Worm (Caenorhabditis elegans) whole organism, young adult: ENCODE data around the gene srx-73.

Experiments used
- B0336.3 ChIP-seq: fragments of 200-800 bp; sonication (Bioruptor generic); IDR thresholded peaks from 2 replicates; pipeline ENCODE4 v1.3.6; 2022; ENCODE audit warnings: missing genetic modification characterization, missing compliant biosample characterization
- C17E4.6 ChIP-seq: fragments of 200-800 bp; sonication (Bioruptor generic); IDR thresholded peaks from 2 replicates; pipeline ENCODE4 v1.3.6; 2022; ENCODE audit warnings: missing genetic modification reagents, missing genetic modification characterization, missing compliant biosample characterization
- T07F8.4 ChIP-seq: sonication (generic microtip); optimal IDR thresholded peaks from 2 replicates; lab custom pipeline; 2016; ENCODE audit warnings: mild to moderate bottlenecking, missing genetic modification characterization, moderate library complexity, missing compliant biosample characterization
- T26A5.8 ChIP-seq: sonication (generic microtip); optimal IDR thresholded peaks from 2 replicates; lab custom pipeline; 2016; ENCODE audit warnings: missing genetic modification characterization, missing compliant biosample characterization
- Y53F4B.3 ChIP-seq: fragments of 200-800 bp; sonication (Bioruptor generic); IDR thresholded peaks from 2 replicates; pipeline ENCODE4 v1.3.6; 2022; ENCODE audit warnings: missing genetic modification reagents, missing genetic modification characterization, missing compliant biosample characterization
- Y56A3A.18 ChIP-seq: fragments of 200-800 bp; sonication (Bioruptor generic); IDR thresholded peaks from 2 replicates; pipeline ENCODE4 v1.3.6; 2022; ENCODE audit warnings: missing genetic modification reagents, missing genetic modification characterization, missing compliant biosample characterization
- ama-1 ChIP-seq, 3 experiments: fragments of 150-350 bp in 1 of 3; sonication (generic microtip) in 2 of 3; optimal IDR thresholded peaks; 2 replicates each; lab custom pipeline; 2014 to 2018; ENCODE audit warnings: missing biosample characterization in 2 of 3, missing genetic modification characterization in 2 of 3, missing genetic modification reagents in 2 of 3
- aptf-2 ChIP-seq: fragments of 200-800 bp; sonication (Bioruptor generic); conservative IDR thresholded peaks from 2 replicates; pipeline ENCODE4 v1.3.6; 2022; ENCODE audit warnings: missing genetic modification reagents, missing genetic modification characterization, missing compliant biosample characterization
- aptf-3 ChIP-seq: fragments of 200-800 bp; sonication (Bioruptor generic); IDR thresholded peaks from 2 replicates; pipeline ENCODE4 v1.3.6; 2022; ENCODE audit warnings: missing genetic modification characterization, missing compliant biosample characterization
- bed-1 ChIP-seq: fragments of 200-800 bp; sonication (Bioruptor generic); IDR thresholded peaks from 2 replicates; pipeline ENCODE4 v1.3.6; 2022; ENCODE audit warnings: missing genetic modification reagents, missing genetic modification characterization, missing compliant biosample characterization
- cebp-1 ChIP-seq, 2 experiments: fragments of 200-800 bp in 1 of 2; sonication (Bioruptor generic) in 1 of 2; sonication (generic microtip) in 1 of 2; IDR thresholded peaks in 1 of 2; optimal IDR thresholded peaks in 1 of 2; 2 replicates each; pipeline versions ENCODE4 v1.3.6 to Lab custom; 2017 to 2022; ENCODE audit warnings: missing compliant biosample characterization in 2 of 2, missing genetic modification characterization in 2 of 2, mild to moderate bottlenecking in 1 of 2, missing genetic modification reagents in 1 of 2, moderate library complexity in 1 of 2
- cebp-2 ChIP-seq: fragments of 200-800 bp; sonication (Bioruptor generic); IDR thresholded peaks from 2 replicates; pipeline ENCODE4 v1.3.6; 2022; ENCODE audit warnings: missing genetic modification characterization, missing compliant biosample characterization
- ceh-100 ChIP-seq: fragments of 200-800 bp; sonication (Bioruptor generic); IDR thresholded peaks from 2 replicates; pipeline ENCODE4 v1.3.6; 2022; ENCODE audit warnings: missing genetic modification reagents, missing genetic modification characterization, missing compliant biosample characterization
- ceh-27 ChIP-seq: fragments of 200-800 bp; sonication (Bioruptor generic); optimal IDR thresholded peaks from 2 replicates; lab custom pipeline; 2018; ENCODE audit warnings: mild to moderate bottlenecking, missing genetic modification characterization, moderate library complexity, missing compliant biosample characterization
- ceh-79 ChIP-seq: sonication (generic microtip); optimal IDR thresholded peaks from 2 replicates; lab custom pipeline; 2017; ENCODE audit warnings: mild to moderate bottlenecking, missing genetic modification characterization, missing compliant biosample characterization
- ceh-91 ChIP-seq: fragments of 200-800 bp; sonication (Bioruptor generic); IDR thresholded peaks from 2 replicates; pipeline ENCODE4 v1.3.6; 2022; ENCODE audit warnings: missing genetic modification reagents, missing genetic modification characterization, missing compliant biosample characterization
- chd-7 ChIP-seq: sonication (generic microtip); optimal IDR thresholded peaks from 2 replicates; lab custom pipeline; 2016; ENCODE audit warnings: mild to moderate bottlenecking, missing genetic modification characterization, moderate library complexity, missing compliant biosample characterization
- dox-1 ChIP-seq: fragments of 200-800 bp; sonication (Bioruptor generic); IDR thresholded peaks from 2 replicates; pipeline ENCODE4 v1.3.6; 2022; ENCODE audit warnings: missing genetic modification reagents, missing genetic modification characterization, missing compliant biosample characterization
- efl-1 ChIP-seq: fragments of 150-350 bp; optimal IDR thresholded peaks from 2 replicates; lab custom pipeline; 2014; ENCODE audit warnings: missing biosample characterization, missing genetic modification reagents, missing genetic modification characterization
- egl-18 ChIP-seq: fragments of 200-800 bp; sonication (Bioruptor generic); IDR thresholded peaks from 2 replicates; pipeline ENCODE4 v1.3.6; 2022; ENCODE audit warnings: missing genetic modification reagents, missing genetic modification characterization, missing compliant biosample characterization
- egrh-3 ChIP-seq: fragments of 200-800 bp; sonication (Bioruptor generic); IDR thresholded peaks from 2 replicates; pipeline ENCODE4 v1.3.6; 2022; ENCODE audit warnings: missing genetic modification reagents, missing genetic modification characterization, missing compliant biosample characterization
- ekl-4 ChIP-seq: fragments of 200-800 bp; sonication (Bioruptor generic); IDR thresholded peaks from 2 replicates; pipeline ENCODE4 v1.3.6; 2022; ENCODE audit warnings: missing genetic modification reagents, missing genetic modification characterization, missing compliant biosample characterization
- hlh-12 ChIP-seq: sonication (generic microtip); optimal IDR thresholded peaks from 2 replicates; lab custom pipeline; 2016; ENCODE audit warnings: missing genetic modification characterization, missing compliant biosample characterization
- hmg-1.2 ChIP-seq: fragments of 200-800 bp; sonication (Bioruptor generic); IDR thresholded peaks from 2 replicates; pipeline ENCODE4 v1.3.6; 2022; ENCODE audit warnings: missing genetic modification reagents, missing genetic modification characterization, missing compliant biosample characterization
- hrde-1 ChIP-seq: sonication (generic microtip); optimal IDR thresholded peaks from 2 replicates; lab custom pipeline; 2016; ENCODE audit warnings: missing genetic modification characterization, mild to moderate bottlenecking, missing compliant biosample characterization, moderate library complexity, missing genotype, missing genetic modification reagents, borderline replicate concordance
- lin-54 ChIP-seq: fragments of 200-800 bp; sonication (Bioruptor generic); optimal IDR thresholded peaks from 2 replicates; lab custom pipeline; 2018; ENCODE audit warnings: mild to moderate bottlenecking, missing genetic modification characterization, missing compliant biosample characterization
- lsy-27 ChIP-seq: sonication (generic microtip); optimal IDR thresholded peaks from 2 replicates; lab custom pipeline; 2017; ENCODE audit warnings: missing genetic modification characterization, mild to moderate bottlenecking, missing compliant biosample characterization, antibody characterized with exemption, missing genotype, borderline replicate concordance; ENCODE audit not compliant: insufficient read depth
- madf-6 ChIP-seq: fragments of 200-800 bp; sonication (Bioruptor generic); IDR thresholded peaks from 2 replicates; pipeline ENCODE4 v1.3.6; 2022; ENCODE audit warnings: missing genetic modification reagents, missing genetic modification characterization, missing compliant biosample characterization
- madf-8 ChIP-seq: fragments of 200-800 bp; sonication (Bioruptor generic); conservative IDR thresholded peaks from 2 replicates; pipeline ENCODE4 v1.3.6; 2022; ENCODE audit warnings: missing genetic modification reagents, missing genetic modification characterization, missing compliant biosample characterization
- mxl-1 ChIP-seq: sonication (generic microtip); optimal IDR thresholded peaks from 2 replicates; lab custom pipeline; 2016; ENCODE audit warnings: missing genetic modification characterization, missing compliant biosample characterization
- nfya-2 ChIP-seq: fragments of 200-800 bp; sonication (Bioruptor generic); IDR thresholded peaks from 2 replicates; pipeline ENCODE4 v1.3.6; 2022; ENCODE audit warnings: missing genetic modification reagents, missing genetic modification characterization, missing compliant biosample characterization
- nhr-120 ChIP-seq: fragments of 200-800 bp; sonication (Bioruptor generic); IDR thresholded peaks from 2 replicates; pipeline ENCODE4 v1.3.6; 2022; ENCODE audit warnings: missing genetic modification characterization, missing compliant biosample characterization
- pha-4 ChIP-seq: fragments of 150-350 bp; sonication (generic microtip); optimal IDR thresholded peaks from 2 replicates; lab custom pipeline; 2014; ENCODE audit warnings: missing biosample characterization, missing genetic modification reagents, missing genetic modification characterization
- sdz-38 ChIP-seq: sonication (generic microtip); optimal IDR thresholded peaks from 2 replicates; lab custom pipeline; 2016; ENCODE audit warnings: missing genotype, missing genetic modification characterization, missing compliant biosample characterization
- snpc-1.1 ChIP-seq: sonication (generic microtip); optimal IDR thresholded peaks from 2 replicates; lab custom pipeline; 2017; ENCODE audit warnings: missing genetic modification characterization, mild to moderate bottlenecking, missing compliant biosample characterization, antibody characterized with exemption, moderate library complexity, missing genotype, missing genetic modification reagents; ENCODE audit not compliant: insufficient read depth
- somi-1 ChIP-seq: fragments of 200-800 bp; sonication (Bioruptor generic); optimal IDR thresholded peaks from 2 replicates; lab custom pipeline; 2018; ENCODE audit warnings: mild to moderate bottlenecking, missing genetic modification characterization, missing compliant biosample characterization
- tbx-9 ChIP-seq: sonication (generic microtip); optimal IDR thresholded peaks from 2 replicates; lab custom pipeline; 2016; ENCODE audit warnings: borderline replicate concordance, missing genetic modification characterization, inconsistent platforms, missing compliant biosample characterization
- unc-130 ChIP-seq: sonication (generic microtip); optimal IDR thresholded peaks from 2 replicates; lab custom pipeline; 2016; ENCODE audit warnings: missing genetic modification reagents, missing genetic modification characterization, missing compliant biosample characterization
- unc-62 ChIP-seq: fragments of 150-350 bp; optimal IDR thresholded peaks from 2 replicates; lab custom pipeline; 2014; ENCODE audit warnings: missing biosample characterization, missing genetic modification reagents, missing genetic modification characterization
- xnd-1 ChIP-seq: sonication (generic microtip); optimal IDR thresholded peaks from 2 replicates; lab custom pipeline; 2016; ENCODE audit warnings: missing genotype, missing genetic modification reagents, missing genetic modification characterization, missing compliant biosample characterization
- zfh-2 ChIP-seq: fragments of 200-800 bp; sonication (Bioruptor generic); conservative IDR thresholded peaks from 2 replicates; pipeline ENCODE4 v1.3.6; 2022; ENCODE audit warnings: missing genetic modification reagents, missing genetic modification characterization, missing compliant biosample characterization
- ztf-26 ChIP-seq: sonication (generic microtip); optimal IDR thresholded peaks from 2 replicates; lab custom pipeline; 2017; ENCODE audit warnings: missing genetic modification characterization, missing compliant biosample characterization
- ztf-3 ChIP-seq: fragments of 200-800 bp; sonication (Bioruptor generic); optimal IDR thresholded peaks from 2 replicates; lab custom pipeline; 2018; ENCODE audit warnings: mild to moderate bottlenecking, missing genetic modification characterization, missing compliant biosample characterization

srx-73 gene

DNA sequence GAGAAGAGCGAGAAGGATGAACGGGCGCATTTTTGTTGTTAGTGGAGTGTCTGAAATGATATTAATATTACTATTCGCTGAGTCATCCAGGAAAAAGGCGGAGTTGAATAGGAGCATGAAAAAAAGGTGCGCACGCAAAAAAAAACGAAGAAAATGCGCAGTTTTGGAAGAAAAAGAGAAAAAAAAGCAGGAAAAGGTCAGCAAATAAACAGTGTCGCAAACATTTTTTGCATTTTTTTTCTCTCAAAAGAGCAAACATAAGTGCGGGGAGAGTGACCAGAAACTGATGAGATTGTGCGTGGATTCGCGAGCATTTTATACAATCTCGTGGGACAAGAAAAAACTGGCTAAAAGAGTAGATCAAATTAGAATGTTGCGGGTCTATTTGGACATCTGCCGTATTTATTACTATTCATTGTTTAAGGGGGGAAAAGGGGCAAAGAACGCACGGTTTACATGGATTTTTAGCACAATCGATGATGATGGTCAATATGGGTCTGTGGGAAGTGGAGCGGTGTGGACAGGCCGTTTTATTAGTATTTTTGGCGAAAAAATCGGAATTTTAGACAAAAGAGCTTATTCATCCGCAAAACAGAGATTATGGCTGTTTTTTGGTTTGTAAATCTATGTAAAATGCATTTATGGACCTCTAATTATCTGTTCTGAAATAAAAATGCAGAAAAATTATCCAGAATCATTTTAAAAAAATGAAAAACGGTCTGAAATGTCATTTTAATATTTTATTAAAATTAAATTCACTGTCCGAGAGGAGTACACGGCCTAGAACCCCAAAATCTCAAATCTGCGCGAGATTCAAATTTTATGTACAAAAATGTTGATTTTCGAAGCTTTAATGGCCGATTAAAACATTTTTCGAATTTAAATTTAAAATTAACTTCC, 27.1 kb upstream of the srx-73 start, which contains the start of gene cpg-8 (continued):
- TF ChIP-seq chd-7, result no peak
- TF ChIP-seq lin-54 (GFP tag; lab: Kevin White, UChicago), result peak; percentile 17
- TF ChIP-seq T07F8.4 (tag; lab: Kevin White, UChicago), result no peak
- no peak for TF ChIP-seq egl-18 (GFP tag; lab: Robert Waterston, UW)
- TF ChIP-seq Y56A3A.18, result no peak
- TF ChIP-seq cebp-1 (GFP tag; IDR thresholded peaks at IDR 0.05; lab: Robert Waterston, UW), result no peak
- TF ChIP-seq cebp-1 (tag; optimal IDR thresholded peaks at IDR 0.05; lab: Kevin White, UChicago), result no peak
- no peak for TF ChIP-seq ceh-100 (GFP tag; lab: Robert Waterston, UW)
- no peak for TF ChIP-seq bed-1 (GFP tag; lab: Robert Waterston, UW)
- peak; percentile 26 for TF ChIP-seq efl-1 (GFP tag; lab: Kevin White, UChicago)
- no peak for TF ChIP-seq aptf-3
- no peak for TF ChIP-seq sdz-38 (tag; lab: Kevin White, UChicago)
- no peak for TF ChIP-seq hrde-1 (tag; lab: Kevin White, UChicago)
- TF ChIP-seq hlh-12 (tag; lab: Kevin White, UChicago), result no peak
- TF ChIP-seq madf-8 (GFP tag; lab: Robert Waterston, UW), result peak; percentile 53
- TF ChIP-seq nhr-120 (GFP tag; lab: Robert Waterston, UW), result no peak
- no peak for TF ChIP-seq ztf-3 (GFP tag; lab: Kevin White, UChicago)
- 0 out of 2 replicates have a peak, but pooled peaks have one; percentile 6 for TF ChIP-seq hmg-1.2
- TF ChIP-seq ekl-4 (GFP tag; lab: Robert Waterston, UW), result no peak
- TF ChIP-seq C17E4.6 (GFP tag; lab: Robert Waterston, UW), result no peak
- no peak for TF ChIP-seq unc-130 (GFP tag; lab: Kevin White, UChicago)
- TF ChIP-seq xnd-1 (tag; lab: Kevin White, UChicago), result peak; percentile 56

DNA sequence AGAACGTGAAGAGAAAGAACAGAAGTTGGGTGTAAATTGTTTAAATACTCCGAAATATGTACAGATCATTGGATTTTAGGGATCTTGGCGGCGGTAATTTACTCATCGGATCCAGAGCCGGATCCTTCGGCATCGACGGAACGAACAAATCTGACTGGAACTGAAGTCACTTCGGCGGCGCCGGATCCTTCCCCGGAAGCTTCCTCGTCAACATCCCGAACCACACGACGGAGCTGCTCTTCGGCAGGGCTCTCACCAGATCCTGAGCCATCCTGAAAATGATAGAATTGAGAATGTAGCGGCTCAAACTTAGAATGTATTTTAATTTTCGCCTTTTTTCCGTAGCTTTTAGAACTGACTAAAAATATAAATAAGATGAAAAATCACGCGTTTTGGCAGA, 26.1 kb upstream of the srx-73 start:
- TF ChIP-seq snpc-1.1, result no peak
- TF ChIP-seq ceh-27 (GFP tag; lab: Kevin White, UChicago), result no peak
- TF ChIP-seq hmg-1.2, result 0 out of 2 replicates have a peak, but pooled peaks have one; percentile 16
- 0 out of 2 replicates have a peak, but pooled peaks have one; percentile 31 for TF ChIP-seq zfh-2 (GFP tag; lab: Robert Waterston, UW)
- no peak for TF ChIP-seq egl-18 (GFP tag; lab: Robert Waterston, UW)
- TF ChIP-seq lsy-27 (tag; lab: Kevin White, UChicago), result no peak
- TF ChIP-seq C17E4.6 (GFP tag; lab: Robert Waterston, UW), result no peak
- TF ChIP-seq nfya-2 (GFP tag; lab: Robert Waterston, UW), result no peak
- TF ChIP-seq cebp-2 (GFP tag; lab: Robert Waterston, UW), result no peak
- TF ChIP-seq T07F8.4 (tag; lab: Kevin White, UChicago), result no peak
- no peak for TF ChIP-seq somi-1 (GFP tag; lab: Kevin White, UChicago)
- TF ChIP-seq egrh-3 (GFP tag; lab: Robert Waterston, UW), result peak; percentile 69; the same call in 1 of the 2 replicates
- no peak for TF ChIP-seq ztf-26 (tag; lab: Kevin White, UChicago)
- TF ChIP-seq unc-62, result no peak
- TF ChIP-seq bed-1 (GFP tag; lab: Robert Waterston, UW), result no peak
- no peak for TF ChIP-seq mxl-1 (tag; lab: Kevin White, UChicago)
- TF ChIP-seq Y56A3A.18, result 0 out of 2 replicates have a peak, but pooled peaks have one; percentile 22
- no peak for TF ChIP-seq pha-4 (tag; lab: Kevin White, UChicago)

DNA sequence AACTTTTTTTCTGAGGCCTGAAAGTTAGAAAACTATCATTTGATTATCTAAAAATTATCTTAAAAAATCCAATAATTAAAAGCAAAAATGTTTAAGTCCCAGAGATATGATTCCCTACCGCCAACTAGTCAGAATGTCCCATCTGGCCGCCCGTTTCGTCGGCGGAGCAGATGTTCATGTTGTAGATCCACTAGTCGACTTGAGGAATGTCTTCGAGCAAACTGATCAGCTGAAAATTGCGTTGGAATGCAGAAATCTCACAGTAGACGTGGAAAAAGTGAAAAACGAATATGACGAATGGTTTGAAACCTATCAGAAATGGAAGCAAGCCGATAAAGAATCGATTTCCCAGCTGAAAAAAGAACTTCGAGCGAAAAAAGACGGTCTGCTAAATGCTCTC, 23.7 kb upstream of the srx-73 start, which contains the start of gene K03B4.1:
K03B4.1 (plus strand) TSS at position 97 of the 400 bp plus-strand sequence.
- TF ChIP-seq tbx-9 (tag; lab: Kevin White, UChicago) (no peak), egrh-3 (GFP tag; lab: Robert Waterston, UW) (no peak), hrde-1 (tag; lab: Kevin White, UChicago) (peak; percentile 32), ceh-79 (tag; lab: Kevin White, UChicago) (peak; percentile 46), ceh-91 (GFP tag; lab: Robert Waterston, UW) (no peak), B0336.3 (GFP tag; lab: Robert Waterston, UW) (0 out of 2 replicates have a peak, but pooled peaks have one; percentile 24), dox-1 (GFP tag; lab: Robert Waterston, UW) (0 out of 2 replicates have a peak, but pooled peaks have one; percentile 25), T26A5.8 (no peak), Y53F4B.3 (GFP tag; lab: Robert Waterston, UW) (no peak), aptf-2 (no peak), efl-1 (GFP tag; lab: Kevin White, UChicago) (no peak), madf-6 (GFP tag; lab: Robert Waterston, UW) (peak; percentile 40), ama-1 (optimal IDR thresholded peaks at IDR 0.05; lab: Kevin White, UChicago) (no peak), ama-1 (GFP tag; optimal IDR thresholded peaks at IDR 0.05; lab: Kevin White, UChicago) (no peak)
